Fruit fly (Drosophila melanogaster) whole organism, prepupa: ENCODE measurements around the gene sosie.

Experiments
- Blimp-1 ChIP-seq: fragments of 200-800 bp; sonication (Bioruptor generic); optimal IDR thresholded peaks from 3 replicates; lab custom pipeline; 2017; ENCODE audit warnings: missing biosample characterization, missing genetic modification characterization, mild to moderate bottlenecking, moderate library complexity, missing genetic modification reagents
- CG10631 ChIP-seq: fragments of 200-800 bp; sonication (Bioruptor generic); optimal IDR thresholded peaks from 2 replicates; lab custom pipeline; 2016; ENCODE audit warnings: missing biosample characterization, missing genetic modification characterization
- CG10669 ChIP-seq: fragments of 200-800 bp; sonication (Bioruptor generic); optimal IDR thresholded peaks from 3 replicates; lab custom pipeline; 2018; ENCODE audit warnings: missing biosample characterization, mild to moderate bottlenecking, missing genetic modification characterization, moderate library complexity
- CG3032 ChIP-seq: fragments of 200-800 bp; optimal IDR thresholded peaks from 2 replicates; lab custom pipeline; 2019; ENCODE audit warnings: missing biosample characterization, mild to moderate bottlenecking, missing genetic modification characterization, moderate library complexity
- CG31627 ChIP-seq: fragments of 200-800 bp; sonication (Bioruptor generic); optimal IDR thresholded peaks from 3 replicates; lab custom pipeline; 2016; ENCODE audit warnings: missing biosample characterization, missing genetic modification characterization
- CG3919 ChIP-seq: fragments of 200-800 bp; sonication (Bioruptor generic); optimal IDR thresholded peaks from 3 replicates; lab custom pipeline; 2016; ENCODE audit warnings: missing biosample characterization, missing genetic modification characterization
- CG4318 ChIP-seq: fragments of 200-800 bp; sonication (Bioruptor generic); optimal IDR thresholded peaks from 3 replicates; lab custom pipeline; 2017; ENCODE audit warnings: missing biosample characterization, mild to moderate bottlenecking, missing genetic modification characterization
- CG6163 ChIP-seq: fragments of 200-800 bp; sonication (Bioruptor generic); IDR thresholded peaks from 3 replicates; pipeline ENCODE4 v1.3.6; 2022; ENCODE audit warnings: missing biosample characterization, missing genetic modification characterization
- CG6276 ChIP-seq: fragments of 200-800 bp; sonication (Bioruptor generic); optimal IDR thresholded peaks from 2 replicates; lab custom pipeline; 2017; ENCODE audit warnings: missing biosample characterization, mild to moderate bottlenecking, missing genetic modification characterization
- CG6792 ChIP-seq: fragments of 200-800 bp; sonication (Bioruptor generic); optimal IDR thresholded peaks from 3 replicates; lab custom pipeline; 2016; ENCODE audit warnings: missing biosample characterization, missing genetic modification characterization
- CG6808 ChIP-seq: fragments of 200-800 bp; sonication (Bioruptor generic); optimal IDR thresholded peaks from 3 replicates; lab custom pipeline; 2017; ENCODE audit warnings: missing biosample characterization, missing genetic modification characterization, mild to moderate bottlenecking, moderate library complexity, missing genetic modification reagents
- CG8119 ChIP-seq: fragments of 200-800 bp; sonication (Bioruptor generic); IDR thresholded peaks from 3 replicates; pipeline ENCODE4 v1.3.6; 2022; ENCODE audit warnings: missing biosample characterization, missing genetic modification characterization
- CG8319 ChIP-seq: fragments of 200-800 bp; sonication (Bioruptor generic); optimal IDR thresholded peaks from 3 replicates; lab custom pipeline; 2016; ENCODE audit warnings: missing biosample characterization, missing genetic modification characterization
- CG8632 ChIP-seq: fragments of 200-800 bp; sonication (Bioruptor generic); optimal IDR thresholded peaks from 3 replicates; lab custom pipeline; 2016; ENCODE audit warnings: missing biosample characterization, missing genetic modification characterization
- Eip75B ChIP-seq: fragments of 200-800 bp; sonication (Bioruptor generic); optimal IDR thresholded peaks from 3 replicates; lab custom pipeline; 2016; ENCODE audit warnings: missing biosample characterization, missing genetic modification characterization
- Eip93F ChIP-seq: fragments of 200-800 bp; sonication (Bioruptor generic); optimal IDR thresholded peaks from 2 replicates; lab custom pipeline; 2016; ENCODE audit warnings: missing biosample characterization, mild to moderate bottlenecking, missing genetic modification characterization
- Ets96B ChIP-seq: fragments of 200-800 bp; optimal IDR thresholded peaks from 2 replicates; lab custom pipeline; 2019; ENCODE audit warnings: missing biosample characterization, mild to moderate bottlenecking, missing genetic modification characterization, moderate library complexity
- Gug ChIP-seq: fragments of 200-800 bp; sonication (Bioruptor generic); IDR thresholded peaks from 2 replicates; pipeline ENCODE4 v1.3.6; 2022; ENCODE audit warnings: missing biosample characterization, missing genetic modification characterization
- Hr38 ChIP-seq: sonication (Bioruptor generic); optimal IDR thresholded peaks from 2 replicates; lab custom pipeline; 2016; ENCODE audit warnings: missing biosample characterization, missing genetic modification characterization
- Hr39 ChIP-seq: fragments of 200-800 bp; sonication (Bioruptor generic); optimal IDR thresholded peaks from 2 replicates; lab custom pipeline; 2016; ENCODE audit warnings: missing biosample characterization, missing genetic modification characterization
- Smox ChIP-seq: fragments of 200-800 bp; sonication (Bioruptor generic); optimal IDR thresholded peaks from 3 replicates; lab custom pipeline; 2016; ENCODE audit warnings: missing biosample characterization, missing genetic modification characterization
- Sox102F ChIP-seq: fragments of 200-800 bp; sonication (Bioruptor generic); optimal IDR thresholded peaks from 2 replicates; lab custom pipeline; 2016; ENCODE audit warnings: missing biosample characterization, mild to moderate bottlenecking, missing genetic modification characterization
- Sox14 ChIP-seq: fragments of 200-800 bp; sonication (Bioruptor generic); optimal IDR thresholded peaks from 3 replicates; lab custom pipeline; 2016; ENCODE audit warnings: missing biosample characterization, missing genetic modification characterization
- Sox15 ChIP-seq: fragments of 200-800 bp; sonication (Bioruptor generic); optimal IDR thresholded peaks from 3 replicates; lab custom pipeline; 2016; ENCODE audit warnings: missing biosample characterization, missing genetic modification characterization
- cyc ChIP-seq: fragments of 200-800 bp; sonication (Bioruptor generic); optimal IDR thresholded peaks from 3 replicates; lab custom pipeline; 2016; ENCODE audit warnings: missing biosample characterization, missing genetic modification characterization
- dac ChIP-seq: fragments of 200-800 bp; sonication (Bioruptor generic); optimal IDR thresholded peaks from 2 replicates; lab custom pipeline; 2017; ENCODE audit warnings: missing biosample characterization, mild to moderate bottlenecking, missing genetic modification characterization
- dsx ChIP-seq: fragments of 200-800 bp; optimal IDR thresholded peaks from 3 replicates; lab custom pipeline; 2019; ENCODE audit warnings: missing biosample characterization, mild to moderate bottlenecking, missing genetic modification characterization, moderate library complexity; ENCODE audit not compliant: poor library complexity, severe bottlenecking
- eg ChIP-seq: fragments of 200-800 bp; sonication (Bioruptor generic); IDR thresholded peaks from 3 replicates; pipeline ENCODE4 v1.3.6; 2022; ENCODE audit warnings: missing biosample characterization, missing genetic modification characterization
- esn ChIP-seq: fragments of 200-800 bp; sonication (Bioruptor generic); optimal IDR thresholded peaks from 2 replicates; lab custom pipeline; 2016; ENCODE audit warnings: missing biosample characterization, mild to moderate bottlenecking, missing genetic modification characterization, moderate library complexity
- fd85E ChIP-seq: fragments of 200-800 bp; sonication (Bioruptor generic); optimal IDR thresholded peaks from 3 replicates; lab custom pipeline; 2016; ENCODE audit warnings: missing biosample characterization, missing genetic modification characterization
- fkh ChIP-seq: fragments of 200-800 bp; sonication (Bioruptor generic); optimal IDR thresholded peaks from 3 replicates; lab custom pipeline; 2017; ENCODE audit warnings: missing biosample characterization, mild to moderate bottlenecking, missing genetic modification characterization, moderate library complexity
- lz ChIP-seq: fragments of 200-800 bp; sonication (Bioruptor generic); optimal IDR thresholded peaks from 3 replicates; lab custom pipeline; 2016; ENCODE audit warnings: missing biosample characterization, missing genetic modification characterization
- net ChIP-seq: fragments of 200-800 bp; sonication (Bioruptor generic); optimal IDR thresholded peaks from 3 replicates; lab custom pipeline; 2016; ENCODE audit warnings: missing biosample characterization, missing genetic modification characterization
- spab ChIP-seq: fragments of 200-800 bp; sonication (Bioruptor generic); optimal IDR thresholded peaks from 2 replicates; lab custom pipeline; 2017; ENCODE audit warnings: missing biosample characterization, mild to moderate bottlenecking, missing genetic modification characterization, missing genetic modification reagents
- ss ChIP-seq, 2 experiments: fragments of 200-800 bp; sonication (Bioruptor generic); optimal IDR thresholded peaks; 2 replicates in 1 of 2; 3 replicates in 1 of 2; lab custom pipeline; 2017 to 2018; ENCODE audit warnings: mild to moderate bottlenecking in 2 of 2, missing biosample characterization in 2 of 2, missing genetic modification characterization in 2 of 2, moderate library complexity in 1 of 2
- svp ChIP-seq: fragments of 200-800 bp; sonication (Bioruptor generic); peaks from one replicate; lab custom pipeline; 2016; ENCODE audit warnings: missing biosample characterization, missing genetic modification characterization
- topi ChIP-seq: fragments of 200-800 bp; sonication (Bioruptor generic); optimal IDR thresholded peaks from 3 replicates; lab custom pipeline; 2016; ENCODE audit warnings: missing biosample characterization, missing genetic modification characterization
- vri ChIP-seq: fragments of 200-800 bp; sonication (Bioruptor generic); optimal IDR thresholded peaks from 3 replicates; lab custom pipeline; 2016; ENCODE audit warnings: missing biosample characterization, mild to moderate bottlenecking, missing genetic modification characterization

The sosie gene

dm6 chr3R:24841063-24841462 is 7.3 kb downstream of the sosie start, which contains the start of gene CG33658:
CG33658 (minus strand) TSS chr3R:24841163.
- TF ChIP-seq net (GFP tag; lab: Kevin White, UChicago), result no peak
- TF ChIP-seq Hr39 (GFP tag; lab: Kevin White, UChicago), result no peak
- TF ChIP-seq Smox (GFP tag; lab: Kevin White, UChicago), result no peak
- TF ChIP-seq Eip93F (GFP tag; lab: Kevin White, UChicago), result no peak
- TF ChIP-seq svp (GFP tag; lab: Kevin White, UChicago), result no peak
- TF ChIP-seq Sox14 (GFP tag; lab: Kevin White, UChicago), result no peak
- no peak for TF ChIP-seq CG8119 (GFP tag; lab: Robert Waterston, UW)
- TF ChIP-seq lz (GFP tag; lab: Kevin White, UChicago), result no peak
- no peak for TF ChIP-seq cyc (GFP tag; lab: Kevin White, UChicago)
- TF ChIP-seq Sox15, result no peak
- no peak for TF ChIP-seq CG8632
- no peak for TF ChIP-seq vri (GFP tag; lab: Kevin White, UChicago)
- no peak for TF ChIP-seq CG6163 (GFP tag; lab: Robert Waterston, UW)
- TF ChIP-seq CG3919, result no peak
- TF ChIP-seq topi (GFP tag; lab: Kevin White, UChicago), result no peak
- TF ChIP-seq CG6808 (GFP tag; lab: Kevin White, UChicago), result no peak
- TF ChIP-seq spab (GFP tag; lab: Kevin White, UChicago), result no peak
- no peak for TF ChIP-seq fd85E (GFP tag; lab: Kevin White, UChicago)

dm6 chr3R:24841635-24842034 is 7.9 kb downstream of the sosie start, which contains the start of gene Esp:
Esp (plus strand) TSS chr3R:24841935.
- TF ChIP-seq CG4318 (GFP tag; lab: Kevin White, UChicago), result no peak
- no peak for TF ChIP-seq vri (GFP tag; lab: Kevin White, UChicago)
- TF ChIP-seq Eip93F (GFP tag; lab: Kevin White, UChicago), result no peak
- no peak for TF ChIP-seq spab (GFP tag; lab: Kevin White, UChicago)
- TF ChIP-seq dsx (GFP tag; lab: Kevin White, UChicago), result no peak
- no peak for TF ChIP-seq CG6792 (GFP tag; lab: Kevin White, UChicago)
- no peak for TF ChIP-seq CG10631 (GFP tag; lab: Kevin White, UChicago)
- no peak for TF ChIP-seq CG6276
- no peak for TF ChIP-seq Ets96B
- no peak for TF ChIP-seq fkh (GFP tag; lab: Kevin White, UChicago)
- TF ChIP-seq fd85E (GFP tag; lab: Kevin White, UChicago), result no peak
- TF ChIP-seq Blimp-1, result no peak
- no peak for TF ChIP-seq CG8632
- TF ChIP-seq cyc (GFP tag; lab: Kevin White, UChicago), result no peak
- TF ChIP-seq Gug (GFP tag; lab: Robert Waterston, UW), result no peak
- TF ChIP-seq CG6163 (GFP tag; lab: Robert Waterston, UW), result no peak
- no peak for TF ChIP-seq esn (GFP tag; lab: Kevin White, UChicago)

dm6 chr3R:24845148-24845547 is 11.4 kb downstream of the sosie start:
- TF ChIP-seq ss (GFP tag; optimal IDR thresholded peaks at IDR 0.05; lab: Kevin White, UChicago), result no peak
- TF ChIP-seq CG31627 (GFP tag; lab: Kevin White, UChicago), result no peak
- no peak for TF ChIP-seq CG3032
- no peak for TF ChIP-seq CG10669
- no peak for TF ChIP-seq Gug (GFP tag; lab: Robert Waterston, UW)
- no peak for TF ChIP-seq Eip93F (GFP tag; lab: Kevin White, UChicago)
- no peak for TF ChIP-seq Sox102F (GFP tag; lab: Kevin White, UChicago)
- TF ChIP-seq CG6276, result no peak
- no peak for TF ChIP-seq Hr38 (GFP tag; lab: Kevin White, UChicago)
- TF ChIP-seq Eip75B (GFP tag; lab: Kevin White, UChicago), result no peak
- no peak for TF ChIP-seq eg
- TF ChIP-seq Sox14 (GFP tag; lab: Kevin White, UChicago), result no peak
- TF ChIP-seq CG4318 (GFP tag; lab: Kevin White, UChicago), result no peak
- TF ChIP-seq CG8319 (GFP tag; lab: Kevin White, UChicago), result no peak
- TF ChIP-seq topi (GFP tag; lab: Kevin White, UChicago), result no peak
- TF ChIP-seq dac (GFP tag; lab: Kevin White, UChicago), result no peak
